Worm (Caenorhabditis elegans) whole organism, mixed stage, embryonic: Measurements from ENCODE around the gene F07E5.12.

Experiments used
- bed-3 ChIP-seq: fragments of 200-800 bp; sonication (Bioruptor generic); optimal IDR thresholded peaks from 3 replicates; lab custom pipeline; 2018; ENCODE audit warnings: mild to moderate bottlenecking, missing genetic modification characterization, moderate library complexity, missing compliant biosample characterization
- blmp-1 ChIP-seq: fragments of 150-350 bp; optimal IDR thresholded peaks from 2 replicates; lab custom pipeline; 2014; ENCODE audit warnings: missing biosample characterization, missing genetic modification characterization
- drap-1 ChIP-seq: fragments of 200-800 bp; sonication (Bioruptor generic); optimal IDR thresholded peaks from 3 replicates; lab custom pipeline; 2018; ENCODE audit warnings: mild to moderate bottlenecking, missing genetic modification characterization, missing compliant biosample characterization
- elt-1 ChIP-seq: sonication (generic microtip); optimal IDR thresholded peaks from 2 replicates; lab custom pipeline; 2017; ENCODE audit warnings: missing genetic modification characterization, mild to moderate bottlenecking, missing compliant biosample characterization, antibody characterized with exemption, moderate library complexity, borderline replicate concordance; ENCODE audit not compliant: insufficient read depth
- flh-1 ChIP-seq: fragments of 200-800 bp; sonication (Bioruptor generic); optimal IDR thresholded peaks from 2 replicates; lab custom pipeline; 2018; ENCODE audit warnings: mild to moderate bottlenecking, missing genetic modification characterization, moderate library complexity, missing compliant biosample characterization
- ham-2 ChIP-seq: fragments of 200-800 bp; sonication (Bioruptor generic); optimal IDR thresholded peaks from 2 replicates; lab custom pipeline; 2018; ENCODE audit warnings: mild to moderate bottlenecking, missing genetic modification characterization, missing compliant biosample characterization
- lin-13 ChIP-seq: fragments of 150-350 bp; optimal IDR thresholded peaks from 2 replicates; lab custom pipeline; 2014; ENCODE audit warnings: missing biosample characterization, missing genetic modification characterization
- lin-32 ChIP-seq: fragments of 200-800 bp; sonication (Bioruptor generic); optimal IDR thresholded peaks from 2 replicates; lab custom pipeline; 2018; ENCODE audit warnings: mild to moderate bottlenecking, missing genetic modification characterization, missing compliant biosample characterization
- lsy-2 ChIP-seq: fragments of 150-350 bp; optimal IDR thresholded peaks from 2 replicates; lab custom pipeline; 2014; ENCODE audit warnings: missing biosample characterization, missing genetic modification characterization
- mab-5 ChIP-seq: fragments of 150-350 bp; optimal IDR thresholded peaks from 2 replicates; lab custom pipeline; 2014; ENCODE audit warnings: missing biosample characterization, missing genetic modification characterization
- mep-1 ChIP-seq: fragments of 150-350 bp; optimal IDR thresholded peaks from 2 replicates; lab custom pipeline; 2017; ENCODE audit warnings: missing biosample characterization, missing genetic modification reagents, missing genetic modification characterization, inconsistent platforms
- mls-2 ChIP-seq: sonication (generic microtip); optimal IDR thresholded peaks from 2 replicates; lab custom pipeline; 2016; ENCODE audit warnings: mild to moderate bottlenecking, missing genetic modification characterization, moderate library complexity, missing compliant biosample characterization
- nhr-12 ChIP-seq: fragments of 150-350 bp; optimal IDR thresholded peaks from 2 replicates; lab custom pipeline; 2014; ENCODE audit warnings: missing biosample characterization, missing genetic modification characterization
- nhr-237 ChIP-seq: fragments of 150-350 bp; optimal IDR thresholded peaks from 2 replicates; lab custom pipeline; 2014; ENCODE audit warnings: missing biosample characterization, missing genetic modification characterization
- nhr-28 ChIP-seq: fragments of 150-350 bp; optimal IDR thresholded peaks from 2 replicates; lab custom pipeline; 2014; ENCODE audit warnings: missing biosample characterization, missing genetic modification characterization
- nhr-76 ChIP-seq: sonication (generic microtip); optimal IDR thresholded peaks from 2 replicates; lab custom pipeline; 2017; ENCODE audit warnings: missing biosample characterization, missing genetic modification characterization
- pha-4 ChIP-seq: fragments of 150-350 bp; optimal IDR thresholded peaks from 2 replicates; lab custom pipeline; 2018; ENCODE audit warnings: missing biosample characterization, missing genetic modification reagents, missing genetic modification characterization
- sem-2 ChIP-seq: fragments of 200-800 bp; sonication (Bioruptor generic); optimal IDR thresholded peaks from 2 replicates; lab custom pipeline; 2018; ENCODE audit warnings: mild to moderate bottlenecking, missing genetic modification characterization, missing compliant biosample characterization
- snpc-4 ChIP-seq: fragments of 150-350 bp; optimal IDR thresholded peaks from 2 replicates; lab custom pipeline; 2014; ENCODE audit warnings: missing biosample characterization, missing genetic modification characterization
- sptf-1 ChIP-seq: sonication (generic microtip); optimal IDR thresholded peaks from 2 replicates; lab custom pipeline; 2017; ENCODE audit warnings: mild to moderate bottlenecking, missing genetic modification characterization, moderate library complexity, missing compliant biosample characterization
- tbx-8 ChIP-seq: fragments of 200-800 bp; sonication (Bioruptor generic); optimal IDR thresholded peaks from 2 replicates; lab custom pipeline; 2018; ENCODE audit warnings: mild to moderate bottlenecking, missing genetic modification characterization, moderate library complexity, missing compliant biosample characterization
- unc-120 ChIP-seq: sonication (generic microtip); optimal IDR thresholded peaks from 2 replicates; lab custom pipeline; 2017; ENCODE audit warnings: missing genetic modification characterization, missing compliant biosample characterization; ENCODE audit not compliant: poor library complexity, severe bottlenecking
- unc-39 ChIP-seq: fragments of 150-350 bp; optimal IDR thresholded peaks from 2 replicates; lab custom pipeline; 2014; ENCODE audit warnings: missing biosample characterization, missing genetic modification characterization
- unc-62 ChIP-seq: fragments of 150-350 bp; optimal IDR thresholded peaks from 2 replicates; lab custom pipeline; 2014; ENCODE audit warnings: missing biosample characterization, missing genetic modification reagents, missing genetic modification characterization
- zip-8 ChIP-seq: fragments of 150-350 bp; optimal IDR thresholded peaks from 2 replicates; lab custom pipeline; 2014; ENCODE audit warnings: missing biosample characterization, missing genetic modification characterization
- ztf-11 ChIP-seq: fragments of 150-350 bp; optimal IDR thresholded peaks from 2 replicates; lab custom pipeline; 2014; ENCODE audit warnings: missing biosample characterization, missing genetic modification characterization

Gene F07E5.12

ce11 chrII:2108295-2108694 is 40.5 kb downstream of the F07E5.12 start, which contains the start of gene R52.4:
R52.4 (minus strand) TSS chrII:2108395.
- no peak for TF ChIP-seq lin-13 (tag; lab: Kevin White, UChicago)
- no peak for TF ChIP-seq drap-1 (GFP tag; lab: Kevin White, UChicago)
- no peak for TF ChIP-seq unc-39 (tag; lab: Kevin White, UChicago)
- no peak for TF ChIP-seq bed-3 (GFP tag; lab: Kevin White, UChicago)
- TF ChIP-seq ztf-11 (tag; lab: Kevin White, UChicago) = no peak
- no peak for TF ChIP-seq lsy-2
- no peak for TF ChIP-seq tbx-8
- TF ChIP-seq nhr-237 (tag; lab: Kevin White, UChicago) = no peak
- TF ChIP-seq mep-1 = no peak
- TF ChIP-seq blmp-1 = no peak
- TF ChIP-seq mls-2 (tag; lab: Kevin White, UChicago) = no peak

ce11 chrII:2109943-2110342 is 42.2 kb downstream of the F07E5.12 start, which contains the start of gene R52.5:
R52.5 (minus strand) TSS chrII:2110043.
- no peak for TF ChIP-seq unc-62 (GFP tag; lab: Kevin White, UChicago)
- no peak for TF ChIP-seq unc-120 (tag; lab: Kevin White, UChicago)
- no peak for TF ChIP-seq pha-4 (tag; lab: Kevin White, UChicago)
- TF ChIP-seq ztf-11 (tag; lab: Kevin White, UChicago) = no peak
- TF ChIP-seq sptf-1 (tag; lab: Kevin White, UChicago) = no peak
- no peak for TF ChIP-seq bed-3 (GFP tag; lab: Kevin White, UChicago)
- no peak for TF ChIP-seq lsy-2
- no peak for TF ChIP-seq snpc-4 (tag; lab: Kevin White, UChicago)
- TF ChIP-seq nhr-76 (tag; lab: Kevin White, UChicago) = no peak
- no peak for TF ChIP-seq flh-1
- no peak for TF ChIP-seq mep-1

ce11 chrII:2112948-2113347 is 45.2 kb downstream of the F07E5.12 start, which contains the start of gene R52.6:
R52.6 (minus strand) TSS chrII:2113048.
- TF ChIP-seq lin-32 (no peak), zip-8 (tag; lab: Kevin White, UChicago) (no peak), nhr-12 (tag; lab: Kevin White, UChicago) (no peak), elt-1 (tag; lab: Kevin White, UChicago) (no peak), unc-62 (GFP tag; lab: Kevin White, UChicago) (no peak), snpc-4 (tag; lab: Kevin White, UChicago) (no peak), drap-1 (GFP tag; lab: Kevin White, UChicago) (no peak), ztf-11 (tag; lab: Kevin White, UChicago) (no peak), ham-2 (no peak), lin-13 (tag; lab: Kevin White, UChicago) (no peak), tbx-8 (no peak), nhr-28 (tag; lab: Kevin White, UChicago) (no peak), mab-5 (tag; lab: Kevin White, UChicago) (no peak), nhr-76 (tag; lab: Kevin White, UChicago) (no peak), bed-3 (GFP tag; lab: Kevin White, UChicago) (no peak)

- TF ChIP-seq tbx-8 (no peak), snpc-4 (tag; lab: Kevin White, UChicago) (no peak)
Observed at ce11 chrII:2114488-2114887, 46.7 kb downstream of the F07E5.12 start.

- no peak for TF ChIP-seq nhr-28 (tag; lab: Kevin White, UChicago)
- no peak for TF ChIP-seq sem-2
Observed at ce11 chrII:2116794-2117193, 49.0 kb downstream of the F07E5.12 start, which contains the start of gene srh-195. srh-195 (minus strand) TSS chrII:2116894.
